Fruit fly (Drosophila melanogaster) Kc167 (cell line): Measurements from ENCODE around the gene Spindly.

Experiments used
- h ChIP-seq: fragments of >200 bp; optimal IDR thresholded peaks from 3 replicates; lab custom pipeline; 2018; ENCODE audit warnings: missing external identifiers
- insv ChIP-seq: fragments of >200 bp; optimal IDR thresholded peaks from 3 replicates; lab custom pipeline; 2018; ENCODE audit warnings: missing external identifiers
- psq ChIP-seq: fragments of >200 bp; optimal IDR thresholded peaks from 2 replicates; lab custom pipeline; 2017; ENCODE audit warnings: missing external identifiers
- ttk ChIP-seq: sonication (Bioruptor generic); optimal IDR thresholded peaks from 2 replicates; lab custom pipeline; 2017; ENCODE audit warnings: missing external identifiers

dm6 chr2L:3493475-3493874 lies 36.6 kb downstream of the Spindly start:
- TF ChIP-seq h (no peak), psq (lab: Kevin White, UChicago) (no peak), insv (lab: Kevin White, UChicago) (no peak), ttk (no peak)
